Worm (Caenorhabditis elegans): ENCODE data around the gene lact-8.

lact-8 gene

DNA sequence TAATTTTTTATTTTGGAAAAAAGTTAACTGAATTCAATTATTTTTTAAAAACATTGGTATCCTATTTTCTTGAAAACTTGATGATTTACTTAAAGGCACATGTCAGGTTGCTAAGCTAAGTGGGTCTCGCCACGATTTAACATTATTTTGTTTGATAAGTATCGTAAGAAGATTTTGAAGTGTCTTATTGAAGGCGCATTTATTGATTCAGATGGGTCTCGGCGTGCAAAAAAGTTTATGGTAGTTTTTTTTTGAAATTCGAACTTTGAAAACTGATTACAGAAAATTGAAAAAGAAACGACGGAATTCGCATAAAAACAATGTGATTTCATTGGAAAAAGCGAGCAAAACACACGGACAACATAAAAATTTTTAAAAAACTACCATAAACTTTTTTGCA, 10.4 kb downstream of the lact-8 start:
- TF ChIP-seq fkh-6 (tag; optimal IDR thresholded peaks at IDR 0.05): no peak
- no peak for TF ChIP-seq ref-2 (tag; optimal IDR thresholded peaks at IDR 0.05)
- no peak for TF ChIP-seq pha-2 (tag; optimal IDR thresholded peaks at IDR 0.05)
- no peak for TF ChIP-seq ceh-24 (tag; optimal IDR thresholded peaks at IDR 0.05)
- TF ChIP-seq eyg-1 (tag; optimal IDR thresholded peaks at IDR 0.05): no peak

DNA sequence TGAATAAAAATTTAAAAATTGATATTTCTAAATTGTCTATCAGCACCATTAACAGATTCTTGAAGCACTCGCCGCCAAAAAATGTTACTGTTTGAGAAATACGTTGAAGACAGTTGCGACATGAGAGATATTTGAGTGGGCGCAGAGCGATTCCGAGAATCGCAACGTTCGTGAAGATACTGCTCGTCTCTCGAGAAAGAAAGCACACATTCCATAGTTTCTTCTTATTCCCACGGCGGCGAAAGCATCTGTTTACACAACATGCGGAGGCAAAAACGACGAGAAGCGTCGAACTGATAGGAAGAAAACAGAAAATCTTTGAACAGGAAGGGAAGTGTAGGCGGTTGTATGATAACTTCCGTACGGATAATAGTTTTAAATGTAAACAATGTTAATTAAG, 10.9 kb downstream of the lact-8 start:
- TF ChIP-seq unc-3 (GFP tag; conservative IDR thresholded peaks at IDR 0.05): no peak
- TF ChIP-seq unc-3 (tag; optimal IDR thresholded peaks at IDR 0.05): no peak
- TF ChIP-seq nfya-1 (tag; optimal IDR thresholded peaks at IDR 0.05): peak; percentile 61
- TF ChIP-seq ceh-9 (tag; optimal IDR thresholded peaks at IDR 0.05): no peak
- TF ChIP-seq C38D4.7 (GFP tag; optimal IDR thresholded peaks at IDR 0.05): no peak
- TF ChIP-seq npax-4 (tag; optimal IDR thresholded peaks at IDR 0.05): no peak
- no peak for TF ChIP-seq ttx-3 (tag; optimal IDR thresholded peaks at IDR 0.05)
- TF ChIP-seq pat-9 (tag; optimal IDR thresholded peaks at IDR 0.05): peak; percentile 5
- no peak for TF ChIP-seq nhr-232 (tag; optimal IDR thresholded peaks at IDR 0.05)
- no peak for TF ChIP-seq elt-2 (tag; optimal IDR thresholded peaks at IDR 0.05)
- no peak for TF ChIP-seq ceh-22 (tag; optimal IDR thresholded peaks at IDR 0.05)
- TF ChIP-seq lim-6 (tag; optimal IDR thresholded peaks at IDR 0.05): no peak
- TF ChIP-seq che-1 (tag; optimal IDR thresholded peaks at IDR 0.05): no peak
- no peak for TF ChIP-seq elt-4 (tag; optimal IDR thresholded peaks at IDR 0.05)
- TF ChIP-seq ceh-31 (tag; optimal IDR thresholded peaks at IDR 0.05): peak; percentile 16
- no peak for TF ChIP-seq mec-3 (tag; optimal IDR thresholded peaks at IDR 0.05; ENCODE audit: borderline replicate concordance)
- no peak for TF ChIP-seq C08G9.2 (tag; optimal IDR thresholded peaks at IDR 0.05)
- TF ChIP-seq hlh-13 (GFP tag; optimal IDR thresholded peaks at IDR 0.05): no peak
- TF ChIP-seq eyg-1 (tag; optimal IDR thresholded peaks at IDR 0.05): no peak
- TF ChIP-seq Y22D7AL.16 (tag; optimal IDR thresholded peaks at IDR 0.05): no peak
- peak; percentile 67 for TF ChIP-seq tbx-2 (tag; optimal IDR thresholded peaks at IDR 0.05)
- TF ChIP-seq ceh-34 (tag; optimal IDR thresholded peaks at IDR 0.05): peak; percentile 54
- no peak for TF ChIP-seq ahr-1 (tag; optimal IDR thresholded peaks at IDR 0.05)
- TF ChIP-seq unc-55 (GFP tag; optimal IDR thresholded peaks at IDR 0.05): no peak
- TF ChIP-seq hlh-8 (tag; optimal IDR thresholded peaks at IDR 0.05): peak; percentile 45
- TF ChIP-seq dmd-4 (tag; optimal IDR thresholded peaks at IDR 0.05; ENCODE audit: borderline replicate concordance): peak; percentile 7
- TF ChIP-seq ceh-24 (tag; optimal IDR thresholded peaks at IDR 0.05): no peak
- TF ChIP-seq ceh-2 (tag; optimal IDR thresholded peaks at IDR 0.05): no peak
- no peak for TF ChIP-seq gmeb-2 (tag; optimal IDR thresholded peaks at IDR 0.05)
- TF ChIP-seq rnt-1 (tag; optimal IDR thresholded peaks at IDR 0.05): peak; percentile 76
- no peak for TF ChIP-seq ceh-14 (tag; optimal IDR thresholded peaks at IDR 0.05)
- TF ChIP-seq lin-11 (tag; optimal IDR thresholded peaks at IDR 0.05): no peak
- no peak for TF ChIP-seq ama-1 (optimal IDR thresholded peaks at IDR 0.05)
- TF ChIP-seq pha-2 (tag; optimal IDR thresholded peaks at IDR 0.05): no peak
- no peak for TF ChIP-seq pqm-1 (tag; optimal IDR thresholded peaks at IDR 0.05)
- TF ChIP-seq ceh-18 (tag; optimal IDR thresholded peaks at IDR 0.05): peak; percentile 94
- TF ChIP-seq nhr-11 (tag; optimal IDR thresholded peaks at IDR 0.05): no peak
- TF ChIP-seq fax-1 (tag; optimal IDR thresholded peaks at IDR 0.05): no peak
- no peak for TF ChIP-seq sox-4 (tag; optimal IDR thresholded peaks at IDR 0.05)
- no peak for TF ChIP-seq ets-4 (tag; optimal IDR thresholded peaks at IDR 0.05)
- TF ChIP-seq sox-2 (GFP tag; IDR thresholded peaks at IDR 0.05): no peak
- TF ChIP-seq ceh-45 (GFP tag; IDR thresholded peaks at IDR 0.05): no peak
- no peak for TF ChIP-seq dve-1 (tag; optimal IDR thresholded peaks at IDR 0.05)
- TF ChIP-seq hlh-30 (tag; optimal IDR thresholded peaks at IDR 0.05; ENCODE audit: insufficient read depth): no peak
